Worm (Caenorhabditis elegans) whole organism, late embryonic: ENCODE results near the gene Y6G8.5.

Experiments used
- C08G9.2 ChIP-seq: sonication (generic microtip); optimal IDR thresholded peaks from 2 replicates; lab custom pipeline; 2016; ENCODE audit warnings: mild to moderate bottlenecking, missing genetic modification characterization, moderate library complexity, missing compliant biosample characterization
- C38D4.7 ChIP-seq: fragments of 200-800 bp; sonication (Bioruptor generic); optimal IDR thresholded peaks from 2 replicates; lab custom pipeline; 2018; ENCODE audit warnings: mild to moderate bottlenecking, missing genetic modification characterization, moderate library complexity, missing compliant biosample characterization
- F13H6.1 ChIP-seq: sonication (generic microtip); optimal IDR thresholded peaks from 2 replicates; lab custom pipeline; 2016; ENCODE audit warnings: missing genetic modification characterization, missing compliant biosample characterization
- K02D7.2 ChIP-seq: sonication (generic microtip); optimal IDR thresholded peaks from 2 replicates; lab custom pipeline; 2017; ENCODE audit warnings: mild to moderate bottlenecking, missing genetic modification characterization, missing compliant biosample characterization
- Y22D7AL.16 ChIP-seq: sonication (generic microtip); optimal IDR thresholded peaks from 2 replicates; lab custom pipeline; 2016; ENCODE audit warnings: missing genetic modification characterization, missing compliant biosample characterization
- ahr-1 ChIP-seq: sonication (generic microtip); optimal IDR thresholded peaks from 2 replicates; lab custom pipeline; 2016; ENCODE audit warnings: missing genetic modification characterization, missing compliant biosample characterization
- ceh-14 ChIP-seq: sonication (generic microtip); optimal IDR thresholded peaks from 2 replicates; lab custom pipeline; 2016; ENCODE audit warnings: missing genotype, missing genetic modification characterization, missing compliant biosample characterization
- ceh-22 ChIP-seq: sonication (generic microtip); optimal IDR thresholded peaks from 2 replicates; lab custom pipeline; 2017; ENCODE audit warnings: missing biosample characterization, missing genetic modification characterization
- ceh-24 ChIP-seq: sonication (generic microtip); optimal IDR thresholded peaks from 2 replicates; lab custom pipeline; 2016; ENCODE audit warnings: mild to moderate bottlenecking, missing genetic modification characterization, missing compliant biosample characterization
- ceh-30 ChIP-seq: fragments of 150-350 bp; optimal IDR thresholded peaks from 2 replicates; lab custom pipeline; 2014; ENCODE audit warnings: missing biosample characterization, missing genetic modification characterization
- ceh-31 ChIP-seq: sonication (generic microtip); optimal IDR thresholded peaks from 2 replicates; lab custom pipeline; 2016; ENCODE audit warnings: missing genetic modification characterization, missing compliant biosample characterization
- ceh-45 ChIP-seq: fragments of 200-800 bp; sonication (Bioruptor generic); IDR thresholded peaks from 2 replicates; pipeline ENCODE4 v1.3.6; 2022; ENCODE audit warnings: missing genetic modification reagents, missing genetic modification characterization, missing compliant biosample characterization
- ceh-48 ChIP-seq: sonication (generic microtip); optimal IDR thresholded peaks from 2 replicates; lab custom pipeline; 2016; ENCODE audit warnings: missing genetic modification characterization, inconsistent platforms, missing compliant biosample characterization
- ceh-6 ChIP-seq: fragments of 200-800 bp; sonication (Bioruptor generic); optimal IDR thresholded peaks from 2 replicates; lab custom pipeline; 2018; ENCODE audit warnings: mild to moderate bottlenecking, missing genetic modification characterization, missing compliant biosample characterization
- ceh-9 ChIP-seq: sonication (generic microtip); optimal IDR thresholded peaks from 2 replicates; lab custom pipeline; 2016; ENCODE audit warnings: mild to moderate bottlenecking, missing genetic modification characterization, inconsistent platforms, missing compliant biosample characterization
- dmd-4 ChIP-seq: sonication (generic microtip); optimal IDR thresholded peaks from 2 replicates; lab custom pipeline; 2016; ENCODE audit warnings: borderline replicate concordance, missing genetic modification characterization, missing compliant biosample characterization
- dve-1 ChIP-seq: sonication (generic microtip); optimal IDR thresholded peaks from 2 replicates; lab custom pipeline; 2017; ENCODE audit warnings: antibody characterized with exemption, mild to moderate bottlenecking, missing genetic modification characterization, missing compliant biosample characterization
- elt-2 ChIP-seq: sonication (generic microtip); optimal IDR thresholded peaks from 2 replicates; lab custom pipeline; 2016; ENCODE audit warnings: missing genetic modification reagents, missing genetic modification characterization, missing compliant biosample characterization
- ets-4 ChIP-seq: sonication (generic microtip); optimal IDR thresholded peaks from 2 replicates; lab custom pipeline; 2016; ENCODE audit warnings: missing genetic modification characterization, missing compliant biosample characterization
- fkh-10 ChIP-seq: fragments of 150-350 bp; optimal IDR thresholded peaks from 2 replicates; lab custom pipeline; 2014; ENCODE audit warnings: missing biosample characterization, missing genetic modification reagents, missing genetic modification characterization
- gmeb-2 ChIP-seq: sonication (generic microtip); optimal IDR thresholded peaks from 2 replicates; lab custom pipeline; 2016; ENCODE audit warnings: missing genetic modification characterization, inconsistent platforms, missing compliant biosample characterization
- hlh-13 ChIP-seq: fragments of 200-800 bp; sonication (Bioruptor generic); optimal IDR thresholded peaks from 2 replicates; lab custom pipeline; 2018; ENCODE audit warnings: mild to moderate bottlenecking, missing genetic modification characterization, missing compliant biosample characterization
- hlh-15 ChIP-seq: sonication (generic microtip); optimal IDR thresholded peaks from 2 replicates; lab custom pipeline; 2016; ENCODE audit warnings: missing genetic modification characterization, missing compliant biosample characterization
- hlh-30 ChIP-seq: sonication (generic microtip); optimal IDR thresholded peaks from 2 replicates; lab custom pipeline; 2017; ENCODE audit warnings: antibody characterized with exemption, missing genetic modification characterization, missing compliant biosample characterization; ENCODE audit not compliant: insufficient read depth
- lin-11 ChIP-seq: fragments of 200-800 bp; sonication (Bioruptor generic); optimal IDR thresholded peaks from 2 replicates; lab custom pipeline; 2018; ENCODE audit warnings: mild to moderate bottlenecking, missing genetic modification characterization, missing compliant biosample characterization
- madf-2 ChIP-seq: sonication (generic microtip); optimal IDR thresholded peaks from 2 replicates; lab custom pipeline; 2017; ENCODE audit warnings: missing genetic modification characterization, missing compliant biosample characterization
- mec-3 ChIP-seq: sonication (generic microtip); optimal IDR thresholded peaks from 2 replicates; lab custom pipeline; 2016; ENCODE audit warnings: borderline replicate concordance, missing genetic modification characterization, missing compliant biosample characterization
- nhr-11 ChIP-seq: fragments of 150-350 bp; optimal IDR thresholded peaks from 2 replicates; lab custom pipeline; 2014; ENCODE audit warnings: missing biosample characterization, missing genetic modification characterization
- nhr-232 ChIP-seq: sonication (generic microtip); optimal IDR thresholded peaks from 2 replicates; lab custom pipeline; 2016; ENCODE audit warnings: missing genetic modification characterization, missing compliant biosample characterization
- odd-2 ChIP-seq: sonication (generic microtip); optimal IDR thresholded peaks from 2 replicates; lab custom pipeline; 2017; ENCODE audit warnings: antibody characterized with exemption, mild to moderate bottlenecking, missing genetic modification characterization, missing compliant biosample characterization
- pax-1 ChIP-seq: fragments of 150-350 bp; optimal IDR thresholded peaks from 2 replicates; lab custom pipeline; 2014; ENCODE audit warnings: missing biosample characterization, missing genetic modification characterization
- ref-2 ChIP-seq: sonication (generic microtip); optimal IDR thresholded peaks from 2 replicates; lab custom pipeline; 2016; ENCODE audit warnings: missing genetic modification characterization, missing compliant biosample characterization
- rnt-1 ChIP-seq: sonication (generic microtip); optimal IDR thresholded peaks from 2 replicates; lab custom pipeline; 2016; ENCODE audit warnings: missing genetic modification characterization, missing compliant biosample characterization
- sdc-2 ChIP-seq: sonication (generic microtip); optimal IDR thresholded peaks from 2 replicates; lab custom pipeline; 2016; ENCODE audit warnings: missing genotype, missing genetic modification characterization, missing compliant biosample characterization
- sox-2 ChIP-seq: fragments of 200-800 bp; sonication (Bioruptor generic); IDR thresholded peaks from 2 replicates; pipeline ENCODE4 v1.3.6; 2022; ENCODE audit warnings: missing genetic modification reagents, missing genetic modification characterization, missing compliant biosample characterization
- syd-9 ChIP-seq: sonication (generic microtip); optimal IDR thresholded peaks from 2 replicates; lab custom pipeline; 2016; ENCODE audit warnings: mild to moderate bottlenecking, missing genetic modification characterization, moderate library complexity, missing compliant biosample characterization
- tbx-2 ChIP-seq: sonication (generic microtip); optimal IDR thresholded peaks from 2 replicates; lab custom pipeline; 2016; ENCODE audit warnings: missing genetic modification characterization, missing compliant biosample characterization
- ttx-3 ChIP-seq: sonication (generic microtip); optimal IDR thresholded peaks from 2 replicates; lab custom pipeline; 2016; ENCODE audit warnings: missing genetic modification reagents, missing genetic modification characterization, missing compliant biosample characterization
- unc-3 ChIP-seq, 2 experiments: fragments of 200-800 bp in 1 of 2; sonication (Bioruptor generic) in 1 of 2; sonication (generic microtip) in 1 of 2; conservative IDR thresholded peaks in 1 of 2; optimal IDR thresholded peaks in 1 of 2; 2 replicates each; pipeline versions ENCODE4 v1.3.6 to Lab custom; 2016 to 2022; ENCODE audit warnings: missing compliant biosample characterization in 2 of 2, missing genetic modification characterization in 2 of 2, missing genetic modification reagents in 1 of 2
- unc-42 ChIP-seq: sonication (generic microtip); optimal IDR thresholded peaks from 2 replicates; lab custom pipeline; 2016; ENCODE audit warnings: missing genotype, missing genetic modification characterization, missing compliant biosample characterization
- unc-55 ChIP-seq: sonication (generic microtip); optimal IDR thresholded peaks from 2 replicates; lab custom pipeline; 2017; ENCODE audit warnings: missing biosample characterization, missing genetic modification reagents, missing genetic modification characterization
- zip-5 ChIP-seq: sonication (generic microtip); optimal IDR thresholded peaks from 2 replicates; lab custom pipeline; 2016; ENCODE audit warnings: missing genetic modification characterization, missing compliant biosample characterization

Gene Y6G8.5

ce11 chrV:17659228-17659627 is 43.7 kb upstream of the Y6G8.5 start, which contains the start of gene fbxa-108:
Gene fbxa-108, minus strand, starts transcription at chrV:17659385.
- TF ChIP-seq elt-2 (peak; percentile 92), ceh-30 (tag; lab: Kevin White, UChicago) (no peak)

ce11 chrV:17658824-17659223 is 43.3 kb upstream of the Y6G8.5 start:
- TF ChIP-seq ceh-14 (tag; lab: Kevin White, UChicago), result no peak
- TF ChIP-seq ahr-1 (tag; lab: Kevin White, UChicago), result no peak
- no peak for TF ChIP-seq sox-2 (GFP tag; lab: Robert Waterston, UW)
- no peak for TF ChIP-seq ref-2 (tag; lab: Kevin White, UChicago)
- TF ChIP-seq hlh-15 (tag; lab: Kevin White, UChicago), result no peak
- no peak for TF ChIP-seq ttx-3
- no peak for TF ChIP-seq ceh-45 (GFP tag; lab: Robert Waterston, UW)
- TF ChIP-seq C38D4.7, result no peak
- no peak for TF ChIP-seq ets-4 (tag; lab: Kevin White, UChicago)
- no peak for TF ChIP-seq hlh-13 (GFP tag; lab: Kevin White, UChicago)
- no peak for TF ChIP-seq odd-2 (tag; lab: Kevin White, UChicago)
- TF ChIP-seq ceh-24 (tag; lab: Kevin White, UChicago), result no peak
- no peak for TF ChIP-seq unc-55 (GFP tag; lab: Kevin White, UChicago)
- TF ChIP-seq madf-2 (tag; lab: Kevin White, UChicago), result no peak
- TF ChIP-seq K02D7.2, result no peak
- no peak for TF ChIP-seq rnt-1 (tag; lab: Kevin White, UChicago)
- TF ChIP-seq dve-1 (tag; lab: Kevin White, UChicago), result no peak
- no peak for TF ChIP-seq sdc-2 (tag; lab: Kevin White, UChicago)
- TF ChIP-seq ceh-6 (GFP tag; lab: Kevin White, UChicago), result no peak
- TF ChIP-seq dmd-4, result no peak

ce11 chrV:17655205-17655604 is 39.7 kb upstream of the Y6G8.5 start:
- no peak for TF ChIP-seq odd-2 (tag; lab: Kevin White, UChicago)
- TF ChIP-seq zip-5 (tag; lab: Kevin White, UChicago), result no peak
- no peak for TF ChIP-seq ceh-9 (tag; lab: Kevin White, UChicago)
- no peak for TF ChIP-seq mec-3 (tag; lab: Kevin White, UChicago)
- TF ChIP-seq ceh-22 (tag; lab: Kevin White, UChicago), result no peak
- TF ChIP-seq tbx-2 (tag; lab: Kevin White, UChicago), result no peak
- TF ChIP-seq rnt-1 (tag; lab: Kevin White, UChicago), result no peak
- no peak for TF ChIP-seq ceh-48 (tag; lab: Kevin White, UChicago)
- TF ChIP-seq C38D4.7, result no peak

- no peak for TF ChIP-seq ahr-1 (tag; lab: Kevin White, UChicago)
- TF ChIP-seq nhr-232, result no peak
- no peak for TF ChIP-seq ceh-22 (tag; lab: Kevin White, UChicago)
- TF ChIP-seq zip-5 (tag; lab: Kevin White, UChicago), result no peak
- no peak for TF ChIP-seq sdc-2 (tag; lab: Kevin White, UChicago)
- no peak for TF ChIP-seq hlh-30
- no peak for TF ChIP-seq C38D4.7
Measured at ce11 chrV:17650427-17650826, 34.9 kb upstream of the Y6G8.5 start, which contains the start of gene fbxa-192. Gene fbxa-192, minus strand, starts transcription at chrV:17650527.

ce11 chrV:17628566-17628965 is 13.1 kb upstream of the Y6G8.5 start, which contains the start of gene F57G4.10:
Gene F57G4.10, plus strand, starts transcription at chrV:17628866.
- TF ChIP-seq Y22D7AL.16 (no peak), odd-2 (tag; lab: Kevin White, UChicago) (no peak)
- TF ChIP-seq, all 69 proteins: peak for 0

ce11 chrV:17624906-17625305 is 9.4 kb upstream of the Y6G8.5 start, which contains the start of gene F57G4.11:
Gene F57G4.11, plus strand, starts transcription at chrV:17625206.
- no peak for TF ChIP-seq fkh-10 (GFP tag; lab: Kevin White, UChicago)
- TF ChIP-seq dmd-4, result no peak
- no peak for TF ChIP-seq nhr-11 (tag; lab: Kevin White, UChicago)
- no peak for TF ChIP-seq lin-11
- no peak for TF ChIP-seq ceh-6 (GFP tag; lab: Kevin White, UChicago)
- no peak for TF ChIP-seq C08G9.2 (tag; lab: Kevin White, UChicago)
- TF ChIP-seq ceh-24 (tag; lab: Kevin White, UChicago), result no peak
- TF ChIP-seq syd-9 (tag; lab: Kevin White, UChicago), result no peak
- TF ChIP-seq unc-3 (GFP tag; conservative IDR thresholded peaks at IDR 0.05; lab: Robert Waterston, UW), result no peak
- TF ChIP-seq unc-3 (tag; optimal IDR thresholded peaks at IDR 0.05; lab: Kevin White, UChicago), result no peak
- TF ChIP-seq F13H6.1 (tag; lab: Kevin White, UChicago), result no peak
- TF ChIP-seq hlh-30, result no peak
- TF ChIP-seq unc-42, result no peak
- TF ChIP-seq hlh-13 (GFP tag; lab: Kevin White, UChicago), result no peak
- no peak for TF ChIP-seq pax-1 (tag; lab: Kevin White, UChicago)
- no peak for TF ChIP-seq gmeb-2 (tag; lab: Kevin White, UChicago)
- no peak for TF ChIP-seq ttx-3
- TF ChIP-seq ceh-31 (tag; lab: Kevin White, UChicago), result no peak
